Fruit fly (Drosophila melanogaster): ENCODE results near the gene CG6983.

- peak; percentile 82 for TF ChIP-seq kay (GFP tag; ENCODE audit: borderline replicate concordance)
- no peak for TF ChIP-seq CG5204 (GFP tag; optimal IDR thresholded peaks at IDR 0.05)
- peak; percentile 49 for TF ChIP-seq CG12768 (GFP tag; optimal IDR thresholded peaks at IDR 0.05)
- TF ChIP-seq CG14711 (tag; optimal IDR thresholded peaks at IDR 0.05): no peak
- TF ChIP-seq CG33017 (tag; optimal IDR thresholded peaks at IDR 0.05): peak; percentile 19
- TF ChIP-seq tj (GFP tag; optimal IDR thresholded peaks at IDR 0.05): peak; percentile 86
- TF ChIP-seq Mnt (GFP tag; optimal IDR thresholded peaks at IDR 0.05): peak; percentile 25
- TF ChIP-seq CG11617 (GFP tag; optimal IDR thresholded peaks at IDR 0.05): no peak
- no peak for TF ChIP-seq cnc (optimal IDR thresholded peaks at IDR 0.05)
- TF ChIP-seq Hr96 (GFP tag; optimal IDR thresholded peaks at IDR 0.05): no peak
Measured at dm6 chr3L:8449800-8450690, 868 bp upstream of the CG6983 start, which contains the start of gene Gug.

All from whole organism, adult.